Worm (Caenorhabditis elegans): ENCODE measurements around the gene ltah-1.2.

The ltah-1.2 gene

ce11 chrIV:3654214-3654613, 41.3 kb upstream of the ltah-1.2 start:
- TF ChIP-seq tbx-2 (tag; optimal IDR thresholded peaks at IDR 0.05), result peak; percentile 59
- peak; percentile 35 for TF ChIP-seq ref-2 (tag; optimal IDR thresholded peaks at IDR 0.05)
- TF ChIP-seq gmeb-2 (tag; optimal IDR thresholded peaks at IDR 0.05), result no peak
- peak; percentile 30 for TF ChIP-seq hlh-30 (tag; optimal IDR thresholded peaks at IDR 0.05; ENCODE audit: insufficient read depth)
- TF ChIP-seq odd-2 (tag; optimal IDR thresholded peaks at IDR 0.05), result no peak
- no peak for TF ChIP-seq sox-2 (GFP tag; IDR thresholded peaks at IDR 0.05)
- no peak for TF ChIP-seq ztf-16 (tag; optimal IDR thresholded peaks at IDR 0.05)
- no peak for TF ChIP-seq ceh-31 (tag; optimal IDR thresholded peaks at IDR 0.05)
- no peak for TF ChIP-seq fax-1 (tag; optimal IDR thresholded peaks at IDR 0.05)
- no peak for TF ChIP-seq unc-86 (tag; optimal IDR thresholded peaks at IDR 0.05)
- no peak for TF ChIP-seq pha-2 (tag; optimal IDR thresholded peaks at IDR 0.05)
- TF ChIP-seq F13H6.1 (tag; optimal IDR thresholded peaks at IDR 0.05), result no peak
- TF ChIP-seq ets-4 (tag; optimal IDR thresholded peaks at IDR 0.05), result no peak
- TF ChIP-seq lim-6 (tag; optimal IDR thresholded peaks at IDR 0.05), result no peak
- TF ChIP-seq eyg-1 (tag; optimal IDR thresholded peaks at IDR 0.05), result no peak
- no peak for TF ChIP-seq elt-4 (tag; optimal IDR thresholded peaks at IDR 0.05)
- TF ChIP-seq ceh-30 (tag; optimal IDR thresholded peaks at IDR 0.05), result no peak
- TF ChIP-seq ceh-14 (tag; optimal IDR thresholded peaks at IDR 0.05), result no peak
- no peak for TF ChIP-seq pax-1 (tag; optimal IDR thresholded peaks at IDR 0.05)
- no peak for TF ChIP-seq ceh-19 (GFP tag; optimal IDR thresholded peaks at IDR 0.05)
- TF ChIP-seq unc-55 (GFP tag; optimal IDR thresholded peaks at IDR 0.05), result peak; percentile 35
- TF ChIP-seq rnt-1 (tag; optimal IDR thresholded peaks at IDR 0.05), result peak; percentile 78
- TF ChIP-seq K02D7.2 (tag; optimal IDR thresholded peaks at IDR 0.05), result no peak
- TF ChIP-seq ceh-34 (tag; optimal IDR thresholded peaks at IDR 0.05), result no peak
- TF ChIP-seq ceh-18 (tag; optimal IDR thresholded peaks at IDR 0.05), result peak; percentile 91
- TF ChIP-seq K09A11.1 (tag; optimal IDR thresholded peaks at IDR 0.05; ENCODE audit: insufficient read depth), result no peak
- no peak for TF ChIP-seq lin-11 (tag; optimal IDR thresholded peaks at IDR 0.05)
- no peak for TF ChIP-seq elt-2 (tag; optimal IDR thresholded peaks at IDR 0.05)
- TF ChIP-seq ceh-45 (GFP tag; IDR thresholded peaks at IDR 0.05), result no peak
- TF ChIP-seq pag-3 (tag; optimal IDR thresholded peaks at IDR 0.05; ENCODE audit: borderline replicate concordance), result no peak
- TF ChIP-seq ama-1 (optimal IDR thresholded peaks at IDR 0.05), result no peak
- TF ChIP-seq pat-9 (tag; optimal IDR thresholded peaks at IDR 0.05), result peak; percentile 12
- TF ChIP-seq ahr-1 (tag; optimal IDR thresholded peaks at IDR 0.05), result no peak
- TF ChIP-seq pqm-1 (tag; optimal IDR thresholded peaks at IDR 0.05), result no peak
- TF ChIP-seq hlh-13 (GFP tag; optimal IDR thresholded peaks at IDR 0.05), result no peak
- no peak for TF ChIP-seq C08G9.2 (tag; optimal IDR thresholded peaks at IDR 0.05)
- no peak for TF ChIP-seq dve-1 (tag; optimal IDR thresholded peaks at IDR 0.05)
- no peak for TF ChIP-seq unc-42 (tag; optimal IDR thresholded peaks at IDR 0.05)

DNA sequence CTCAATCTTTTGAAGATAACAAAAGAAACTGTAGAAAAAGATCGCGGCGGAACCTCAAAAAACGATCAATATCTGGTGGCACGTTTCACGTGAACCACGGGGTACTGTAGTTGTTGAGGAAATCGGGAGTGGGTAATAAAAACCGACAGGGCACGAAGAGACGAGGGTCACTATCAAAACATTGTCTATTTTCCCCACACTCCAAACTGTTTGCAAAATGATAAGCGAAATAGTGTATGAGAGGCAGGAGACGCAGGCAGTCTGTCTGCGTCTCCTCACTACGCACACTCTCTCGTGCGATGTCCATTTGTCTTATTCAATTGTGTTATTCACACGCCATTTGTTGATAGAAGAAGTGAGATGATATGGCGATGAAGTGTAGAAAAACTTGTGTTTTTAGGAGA, 40.5 kb upstream of the ltah-1.2 start:
- peak; percentile 46 for TF ChIP-seq elt-2 (tag; optimal IDR thresholded peaks at IDR 0.05)
- peak; percentile 73 for TF ChIP-seq unc-55 (GFP tag; optimal IDR thresholded peaks at IDR 0.05)
- no peak for TF ChIP-seq ztf-16 (tag; optimal IDR thresholded peaks at IDR 0.05)
- no peak for TF ChIP-seq nhr-11 (tag; optimal IDR thresholded peaks at IDR 0.05)

ce11 chrIV:3652784-3653383, 40.0 kb upstream of the ltah-1.2 start:
- TF ChIP-seq rnt-1 (tag; optimal IDR thresholded peaks at IDR 0.05), result no peak
- peak; percentile 92 for TF ChIP-seq dve-1 (tag; optimal IDR thresholded peaks at IDR 0.05)

DNA sequence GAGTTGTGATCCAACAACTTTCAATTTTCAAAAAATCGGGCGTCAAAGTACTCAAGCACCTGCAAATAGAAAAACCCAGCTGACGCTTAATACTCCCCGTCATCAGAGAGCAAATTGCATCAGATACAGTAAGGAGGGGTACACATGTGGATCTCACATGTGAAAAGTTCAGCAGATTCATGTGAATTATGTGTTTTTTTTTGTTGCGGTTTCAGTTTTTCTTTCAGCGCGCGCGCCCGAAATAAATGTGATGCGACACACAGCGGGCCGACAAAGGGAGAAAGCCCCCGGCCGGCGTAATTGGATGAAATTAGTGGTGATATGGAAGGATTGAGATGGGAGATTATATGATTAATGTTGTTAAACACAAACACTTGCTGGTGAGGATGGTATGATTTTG, 39.4 kb upstream of the ltah-1.2 start:
- no peak for TF ChIP-seq nfya-1 (tag; optimal IDR thresholded peaks at IDR 0.05)
- peak; percentile 20 for TF ChIP-seq ref-2 (tag; optimal IDR thresholded peaks at IDR 0.05)
